Worm (Caenorhabditis elegans) whole organism, L4/young adult: Measurements from ENCODE around the gene unc-61.

Experiments used
- W03F9.2 ChIP-seq: fragments of 150-350 bp; optimal IDR thresholded peaks from 2 replicates; lab custom pipeline; 2014; ENCODE audit warnings: missing biosample characterization, missing genetic modification characterization
- him-1 ChIP-seq: sonication (generic microtip); optimal IDR thresholded peaks from 2 replicates; lab custom pipeline; 2016; ENCODE audit warnings: missing genotype, missing genetic modification reagents, missing genetic modification characterization, missing compliant biosample characterization

DNA sequence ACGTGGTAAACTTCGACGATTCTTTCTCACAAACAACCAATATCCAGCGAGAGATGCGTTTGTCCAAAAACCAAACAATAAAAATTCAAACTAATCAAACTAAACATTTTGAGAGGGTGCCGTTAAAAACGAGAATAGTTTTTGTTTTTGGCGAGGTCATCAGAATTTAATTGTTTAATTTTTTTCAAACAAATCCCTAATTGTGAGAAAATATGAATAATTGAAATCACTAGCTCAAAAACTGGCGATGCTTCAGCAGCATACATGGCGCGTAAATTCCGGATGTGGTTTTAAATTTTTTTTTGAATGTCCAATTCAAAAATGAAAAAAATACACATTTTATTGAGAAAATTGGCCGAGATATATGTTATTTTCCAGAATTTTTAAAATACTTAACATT lies 14.5 kb downstream of the unc-61 start, which contains the start of gene R08A2.1:
- TF ChIP-seq him-1 (tag; lab: Kevin White, UChicago) (no peak), W03F9.2 (tag; lab: Kevin White, UChicago) (no peak)
